Fruit fly (Drosophila melanogaster): Measurements from ENCODE around the gene CG15465.

CG15465 gene

DNA sequence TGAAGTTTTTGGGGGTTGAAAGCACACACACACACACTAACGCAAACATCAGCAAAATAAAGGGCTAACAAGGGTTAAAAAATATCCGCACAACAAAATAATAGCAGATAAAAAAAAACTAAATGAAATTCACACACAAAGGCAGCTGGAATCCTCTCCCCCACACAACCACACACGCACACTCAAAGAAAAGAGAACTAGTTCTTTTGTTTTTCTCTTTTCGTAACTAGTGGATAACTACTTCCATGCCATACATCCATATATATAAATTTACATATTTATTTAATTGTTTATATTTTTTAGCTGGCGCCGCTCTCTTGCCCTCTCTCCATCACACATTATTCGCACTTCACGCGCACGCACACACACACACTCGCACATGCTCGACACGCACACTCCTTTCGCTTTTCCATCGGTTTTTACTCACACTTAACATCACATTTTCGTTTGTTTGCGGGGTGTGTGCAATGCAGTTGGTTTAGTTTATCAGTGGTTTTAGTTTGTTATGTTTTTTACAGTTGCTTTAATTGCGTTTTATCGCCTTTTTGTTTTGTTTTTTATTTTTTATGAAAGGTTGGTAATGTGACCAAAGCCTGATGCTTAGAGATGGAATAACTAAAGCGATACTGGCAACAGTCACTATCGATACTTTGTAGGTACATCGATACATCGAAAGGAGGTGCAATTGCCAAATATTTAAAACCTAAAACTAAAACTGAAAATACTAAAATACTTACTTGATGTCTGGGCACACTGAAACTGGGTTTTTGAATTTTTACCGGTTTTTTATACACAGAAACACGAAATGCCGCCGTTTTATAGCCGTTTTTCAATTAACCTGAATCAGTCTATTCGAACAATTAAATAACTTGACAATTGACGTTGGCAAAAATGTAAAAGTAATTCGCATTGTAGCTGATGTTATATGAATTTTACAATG lies 1.1 kb upstream of the CG15465 start, which contains the start of gene CG32767 (continued):
- TF ChIP-seq mirr (GFP tag; optimal IDR thresholded peaks at IDR 0.05) (no peak), Neu2 (GFP tag; optimal IDR thresholded peaks at IDR 0.05; ENCODE audit: borderline replicate concordance) (no peak), ab (GFP tag; optimal IDR thresholded peaks at IDR 0.05) (no peak), abd-A (tag; optimal IDR thresholded peaks at IDR 0.05) (no peak), prd (optimal IDR thresholded peaks at IDR 0.05) (no peak), prd (GFP tag; IDR thresholded peaks at IDR 0.05) (0 out of 3 replicates have a peak, but pooled peaks have one; percentile 13), usp (GFP tag; optimal IDR thresholded peaks at IDR 0.05) (no peak), CG14014 (GFP tag; IDR thresholded peaks at IDR 0.05) (no peak), yki (optimal IDR thresholded peaks at IDR 0.05) (no peak), CG3281 (GFP tag; optimal IDR thresholded peaks at IDR 0.05) (peak; percentile 40), CG2202 (tag; optimal IDR thresholded peaks at IDR 0.05) (no peak), Jarid2 (GFP tag; optimal IDR thresholded peaks at IDR 0.05) (no peak), CG6175 (GFP tag; IDR thresholded peaks at IDR 0.05) (no peak), jing (GFP tag; optimal IDR thresholded peaks at IDR 0.05) (no peak), Asciz (GFP tag; optimal IDR thresholded peaks at IDR 0.05) (peak; percentile 24), ttk (GFP tag; IDR thresholded peaks at IDR 0.05) (no peak), slbo (GFP tag; IDR thresholded peaks at IDR 0.05) (peak; percentile 41), CG30431 (GFP tag; optimal IDR thresholded peaks at IDR 0.05) (no peak), Adf1 (GFP tag; IDR thresholded peaks at IDR 0.05) (no peak), dysf (GFP tag; IDR thresholded peaks at IDR 0.05) (peak; percentile 41; the same call in 1 of the 3 replicates), CG10462 (GFP tag; optimal IDR thresholded peaks at IDR 0.05) (no peak), Nf-YC (tag; optimal IDR thresholded peaks at IDR 0.05) (no peak), CG31224 (GFP tag; IDR thresholded peaks at IDR 0.05) (no peak), row (GFP tag; IDR thresholded peaks at IDR 0.05) (peak; percentile 40; the same call in 2 of the 3 replicates), CG15073 (GFP tag; optimal IDR thresholded peaks at IDR 0.05) (no peak), CG42726 (GFP tag; IDR thresholded peaks at IDR 0.05; ENCODE audit: partially characterized antibody) (peak; percentile 92), mam (GFP tag; optimal IDR thresholded peaks at IDR 0.05) (peak; percentile 42), CG16779 (GFP tag; IDR thresholded peaks at IDR 0.05) (no peak), CG10959 (GFP tag; IDR thresholded peaks at IDR 0.05) (no peak), CG13123 (GFP tag; optimal IDR thresholded peaks at IDR 0.05) (no peak), Fer1 (GFP tag; optimal IDR thresholded peaks at IDR 0.05) (peak; percentile 35), CG10654 (GFP tag; optimal IDR thresholded peaks at IDR 0.05) (no peak), CG34422 (GFP tag; IDR thresholded peaks at IDR 0.05) (no peak), gcm (GFP tag; optimal IDR thresholded peaks at IDR 0.05) (no peak), kay (GFP tag; optimal IDR thresholded peaks at IDR 0.05) (no peak), CG8359 (GFP tag; optimal IDR thresholded peaks at IDR 0.05; ENCODE audit: borderline replicate concordance) (no peak), unpg (GFP tag; optimal IDR thresholded peaks at IDR 0.05) (peak; percentile 40), phol (tag; optimal IDR thresholded peaks at IDR 0.05) (peak; percentile 14), Chrac-16 (GFP tag; optimal IDR thresholded peaks at IDR 0.05) (no peak), CG2889 (GFP tag; IDR thresholded peaks at IDR 0.05) (no peak), CG4854 (GFP tag; optimal IDR thresholded peaks at IDR 0.05) (no peak), CG6689 (GFP tag; IDR thresholded peaks at IDR 0.05) (peak; percentile 34; the same call in 1 of the 2 replicates), CG17612 (GFP tag; IDR thresholded peaks at IDR 0.05) (no peak), CG10209 (GFP tag; optimal IDR thresholded peaks at IDR 0.05) (no peak), CG7372 (GFP tag; IDR thresholded peaks at IDR 0.05) (no peak), HHEX (GFP tag; optimal IDR thresholded peaks at IDR 0.05) (peak; percentile 5), CG18619 (GFP tag; optimal IDR thresholded peaks at IDR 0.05) (no peak), CG9797 (GFP tag; optimal IDR thresholded peaks at IDR 0.05) (peak; percentile 90), bab2 (GFP tag; optimal IDR thresholded peaks at IDR 0.05) (peak; percentile 61), fd64A (GFP tag; optimal IDR thresholded peaks at IDR 0.05) (no peak)
